Worm (Caenorhabditis elegans) whole organism, midembryonic: ENCODE results near the gene C17H11.4.

Source experiments
- T22C8.4 ChIP-seq: fragments of 200-800 bp; sonication (Bioruptor generic); IDR thresholded peaks from 2 replicates; pipeline ENCODE4 v1.3.6; 2022; ENCODE audit warnings: missing genetic modification characterization, missing compliant biosample characterization
- cog-1 ChIP-seq: sonication (generic microtip); optimal IDR thresholded peaks from 2 replicates; lab custom pipeline; 2016; ENCODE audit warnings: missing genetic modification characterization, missing compliant biosample characterization
- flt-1 ChIP-seq: fragments of 200-800 bp; sonication (Bioruptor generic); IDR thresholded peaks from 2 replicates; pipeline ENCODE4 v1.3.6; 2022; ENCODE audit warnings: missing genetic modification characterization, missing compliant biosample characterization
- klf-2 ChIP-seq: fragments of 200-800 bp; sonication (Bioruptor generic); conservative IDR thresholded peaks from 2 replicates; pipeline ENCODE4 v1.3.6; 2022; ENCODE audit warnings: missing genetic modification reagents, missing genetic modification characterization, missing compliant biosample characterization
- med-1 ChIP-seq: sonication (generic microtip); optimal IDR thresholded peaks from 2 replicates; lab custom pipeline; 2017; ENCODE audit warnings: missing genetic modification characterization, mild to moderate bottlenecking, missing compliant biosample characterization, antibody characterized with exemption, missing genetic modification reagents; ENCODE audit not compliant: insufficient read depth
- ref-1 ChIP-seq: fragments of 200-800 bp; sonication (Bioruptor generic); conservative IDR thresholded peaks from 2 replicates; pipeline ENCODE4 v1.3.6; 2022; ENCODE audit warnings: missing genetic modification reagents, missing genetic modification characterization, missing compliant biosample characterization
- tab-1 ChIP-seq: fragments of 200-800 bp; sonication (Bioruptor generic); IDR thresholded peaks from 2 replicates; pipeline ENCODE4 v1.3.6; 2022; ENCODE audit warnings: missing genetic modification characterization, missing compliant biosample characterization
- ztf-23 ChIP-seq: fragments of 200-800 bp; sonication (Bioruptor generic); IDR thresholded peaks from 2 replicates; pipeline ENCODE4 v1.3.6; 2022; ENCODE audit warnings: missing genetic modification reagents, missing genetic modification characterization, missing compliant biosample characterization
- ztf-29 ChIP-seq: fragments of 200-800 bp; sonication (Bioruptor generic); IDR thresholded peaks from 2 replicates; pipeline ENCODE4 v1.3.6; 2022; ENCODE audit warnings: missing genetic modification reagents, missing genetic modification characterization, missing compliant biosample characterization

Gene C17H11.4

ce11 chrX:8163555-8163954 lies 17.9 kb downstream of the C17H11.4 start:
- TF ChIP-seq flt-1 = peak; percentile 26; the same call in 1 of the 2 replicates
- TF ChIP-seq tab-1 (GFP tag; lab: Robert Waterston, UW) = no peak
- TF ChIP-seq ztf-23 (GFP tag; lab: Robert Waterston, UW) = 0 out of 2 replicates have a peak, but pooled peaks have one; percentile 8
- 0 out of 2 replicates have a peak, but pooled peaks have one; percentile 26 for TF ChIP-seq T22C8.4 (GFP tag; lab: Robert Waterston, UW)

DNA sequence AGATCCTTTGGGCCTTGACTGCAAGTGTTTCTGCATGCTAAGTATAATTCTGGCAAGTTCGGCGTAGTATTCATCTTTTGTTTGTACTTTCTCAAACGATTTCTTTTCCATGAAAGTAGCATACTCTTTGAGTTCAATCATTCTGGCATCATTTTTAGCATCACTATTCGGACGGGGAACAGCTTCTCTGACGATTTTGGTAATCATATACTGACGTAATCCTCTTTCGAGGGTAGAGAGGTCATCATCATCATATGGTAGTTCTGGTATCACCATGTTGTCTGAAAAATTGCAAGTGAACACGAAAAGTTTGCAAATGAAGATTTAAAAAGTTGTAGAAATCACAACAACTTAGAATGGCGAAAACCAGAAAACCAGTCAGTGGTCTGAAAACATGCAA lies 18.6 kb downstream of the C17H11.4 start, which contains the start of gene F22F1.3:
Gene F22F1.3, minus strand, starts transcription at position 281 of the 400 bp plus-strand sequence.
- TF ChIP-seq flt-1 (no peak), ztf-23 (GFP tag; lab: Robert Waterston, UW) (no peak), ztf-29 (GFP tag; lab: Robert Waterston, UW) (no peak), ref-1 (GFP tag; lab: Robert Waterston, UW) (no peak), klf-2 (GFP tag; lab: Robert Waterston, UW) (no peak), tab-1 (GFP tag; lab: Robert Waterston, UW) (no peak), med-1 (GFP tag; lab: Kevin White, UChicago) (no peak), cog-1 (tag; lab: Kevin White, UChicago) (no peak), T22C8.4 (GFP tag; lab: Robert Waterston, UW) (no peak)

DNA sequence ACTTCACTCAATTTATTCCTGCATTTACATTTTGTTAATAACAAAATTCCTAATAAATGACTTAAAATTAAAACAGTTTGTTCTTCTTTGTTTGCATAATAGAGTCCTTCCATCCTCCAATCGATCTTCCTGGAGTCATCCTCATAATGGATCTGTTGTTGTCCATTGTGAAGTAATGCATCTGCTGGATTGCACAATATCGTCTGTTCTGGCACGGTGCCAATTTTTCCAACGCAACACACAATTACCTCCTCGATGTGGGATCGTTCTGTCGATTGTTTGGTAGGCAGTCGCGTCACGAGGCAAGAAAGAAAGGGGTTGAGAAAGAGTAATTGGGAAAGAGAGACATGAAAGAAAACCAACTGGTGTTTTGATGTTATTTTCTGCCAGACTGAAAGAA lies 21.4 kb downstream of the C17H11.4 start:
- TF ChIP-seq flt-1 (0 out of 2 replicates have a peak, but pooled peaks have one; percentile 22), tab-1 (GFP tag; lab: Robert Waterston, UW) (no peak), T22C8.4 (GFP tag; lab: Robert Waterston, UW) (no peak)

DNA sequence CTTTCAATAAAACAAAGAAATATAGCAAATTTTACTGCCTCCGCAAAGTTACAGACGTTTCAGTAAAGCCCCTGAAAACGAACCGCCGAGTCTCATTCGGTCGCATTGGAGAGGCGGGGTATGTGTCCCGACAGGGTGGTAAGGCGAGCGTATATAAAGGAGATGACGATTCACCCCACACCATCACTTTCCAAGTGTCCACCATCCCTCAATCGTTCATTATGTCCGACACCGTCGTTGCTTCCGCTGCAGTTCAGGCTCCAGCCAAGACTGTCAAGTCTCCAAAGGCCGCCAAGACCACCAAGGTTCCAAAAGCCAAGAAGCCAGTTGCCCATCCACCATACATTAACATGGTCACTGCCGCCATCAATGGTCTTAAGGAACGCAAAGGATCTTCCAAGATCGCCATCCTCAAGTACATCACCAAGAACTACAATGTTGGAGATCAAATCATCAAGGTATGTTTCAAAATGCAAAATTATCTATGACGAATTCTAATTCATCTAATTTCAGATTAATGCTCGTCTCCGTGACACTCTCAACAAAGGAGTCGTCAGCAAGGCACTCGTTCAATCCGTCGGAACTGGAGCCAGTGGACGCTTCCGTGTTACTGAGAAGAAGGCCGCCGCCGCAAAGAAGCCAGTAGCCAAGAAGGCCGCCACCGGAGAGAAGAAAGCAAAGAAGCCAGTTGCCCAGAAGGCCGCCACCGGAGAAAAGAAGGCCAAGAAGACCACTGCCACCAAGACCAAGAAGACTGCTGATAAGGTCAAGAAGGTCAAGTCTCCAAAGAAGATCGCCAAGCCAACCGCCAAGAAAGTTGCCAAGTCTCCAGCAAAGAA lies 22.2 kb downstream of the C17H11.4 start, which contains the start of gene hil-3:
Gene hil-3, plus strand, starts transcription at position 195 of the 839 bp plus-strand sequence.
- TF ChIP-seq ztf-23 (GFP tag; lab: Robert Waterston, UW) (0 out of 2 replicates have a peak, but pooled peaks have one; percentile 33), ref-1 (GFP tag; lab: Robert Waterston, UW) (no peak), ztf-29 (GFP tag; lab: Robert Waterston, UW) (no peak; the same call in 1 of the 2 replicates), cog-1 (tag; lab: Kevin White, UChicago) (peak; percentile 15), klf-2 (GFP tag; lab: Robert Waterston, UW) (0 out of 2 replicates have a peak, but pooled peaks have one; percentile 36)

DNA sequence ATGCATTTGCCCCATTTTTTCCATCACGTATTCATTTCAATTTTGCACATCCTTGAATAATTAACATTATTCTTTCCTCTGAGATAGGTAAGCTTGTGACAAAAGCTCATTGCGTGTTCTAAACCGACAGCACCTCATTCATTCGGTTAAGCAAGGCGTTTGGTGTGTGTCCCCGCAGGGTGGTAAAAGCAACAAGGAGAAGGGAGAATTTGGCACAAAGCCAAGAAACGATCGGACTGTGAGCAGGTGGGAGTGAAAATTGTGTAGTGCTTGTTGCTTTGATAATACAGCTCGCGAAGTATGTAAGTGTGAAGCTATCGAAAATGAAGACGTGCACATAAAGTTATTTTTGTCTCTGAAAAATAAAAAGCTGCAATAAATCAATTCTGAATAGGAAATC lies 24.3 kb downstream of the C17H11.4 start:
- TF ChIP-seq flt-1 (peak; percentile 85), ztf-29 (GFP tag; lab: Robert Waterston, UW) (peak; percentile 93), med-1 (GFP tag; lab: Kevin White, UChicago) (no peak)

ce11 chrX:8156502-8156901 lies 24.9 kb downstream of the C17H11.4 start:
- no peak for TF ChIP-seq med-1 (GFP tag; lab: Kevin White, UChicago)
- peak; percentile 33; the same call in 1 of the 2 replicates for TF ChIP-seq flt-1
- 0 out of 2 replicates have a peak, but pooled peaks have one; percentile 13 for TF ChIP-seq klf-2 (GFP tag; lab: Robert Waterston, UW)
- TF ChIP-seq ref-1 (GFP tag; lab: Robert Waterston, UW) = 0 out of 2 replicates have a peak, but pooled peaks have one; percentile 40
- TF ChIP-seq tab-1 (GFP tag; lab: Robert Waterston, UW) = peak; percentile 12; the same call in 1 of the 2 replicates
- TF ChIP-seq ztf-23 (GFP tag; lab: Robert Waterston, UW) = no peak
- TF ChIP-seq ztf-29 (GFP tag; lab: Robert Waterston, UW) = peak; percentile 71; the same call in 1 of the 2 replicates
- no peak for TF ChIP-seq T22C8.4 (GFP tag; lab: Robert Waterston, UW)

ce11 chrX:8155969-8156368 lies 25.5 kb downstream of the C17H11.4 start:
- TF ChIP-seq T22C8.4 (GFP tag; lab: Robert Waterston, UW) (peak; percentile 97), klf-2 (GFP tag; lab: Robert Waterston, UW) (peak; percentile 96), ztf-23 (GFP tag; lab: Robert Waterston, UW) (peak; percentile 97), flt-1 (peak; percentile 98), cog-1 (tag; lab: Kevin White, UChicago) (no peak), ztf-29 (GFP tag; lab: Robert Waterston, UW) (peak; percentile 98), tab-1 (GFP tag; lab: Robert Waterston, UW) (peak; percentile 97), ref-1 (GFP tag; lab: Robert Waterston, UW) (peak; percentile 95), med-1 (GFP tag; lab: Kevin White, UChicago) (peak; percentile 63)

DNA sequence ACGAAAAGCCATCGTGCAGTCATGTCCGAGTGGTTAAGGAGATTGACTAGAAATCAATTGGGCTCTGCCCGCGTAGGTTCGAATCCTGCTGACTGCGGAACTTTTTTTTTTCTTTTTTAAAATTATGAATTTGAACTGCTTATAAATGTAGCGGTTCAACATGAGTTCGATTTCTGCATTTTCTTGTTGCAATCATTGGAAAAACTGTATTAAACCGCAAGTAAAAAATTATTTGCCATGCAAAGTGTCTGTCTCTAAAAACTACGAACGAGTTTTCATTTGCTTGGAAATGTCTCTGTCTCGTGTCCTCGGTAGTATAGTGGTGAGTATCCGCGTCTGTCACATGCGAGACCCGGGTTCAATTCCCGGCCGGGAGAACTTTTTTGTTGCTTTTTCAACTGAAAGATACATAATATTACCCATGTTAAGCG lies 26.0 kb downstream of the C17H11.4 start:
- TF ChIP-seq klf-2 (GFP tag; lab: Robert Waterston, UW) = peak; percentile 63; the same call in 1 of the 2 replicates
- TF ChIP-seq T22C8.4 (GFP tag; lab: Robert Waterston, UW) = peak; percentile 72
- TF ChIP-seq tab-1 (GFP tag; lab: Robert Waterston, UW) = peak; percentile 79
- TF ChIP-seq ztf-29 (GFP tag; lab: Robert Waterston, UW) = peak; percentile 55; the same call in 1 of the 2 replicates
- TF ChIP-seq ref-1 (GFP tag; lab: Robert Waterston, UW) = peak; percentile 53
- peak; percentile 86 for TF ChIP-seq flt-1
- TF ChIP-seq ztf-23 (GFP tag; lab: Robert Waterston, UW) = peak; percentile 77

- TF ChIP-seq tab-1 (GFP tag; lab: Robert Waterston, UW) (no peak), ztf-23 (GFP tag; lab: Robert Waterston, UW) (0 out of 2 replicates have a peak, but pooled peaks have one; percentile 33), med-1 (GFP tag; lab: Kevin White, UChicago) (no peak), flt-1 (0 out of 2 replicates have a peak, but pooled peaks have one; percentile 50), ref-1 (GFP tag; lab: Robert Waterston, UW) (no peak; the same call in 1 of the 2 replicates)
Measured at ce11 chrX:8151409-8151808, 30.0 kb downstream of the C17H11.4 start.
